Worm (Caenorhabditis elegans) whole organism, L2 larva: ENCODE results near the gene Y82E9BR.19.

Experiments
- C34F6.9 ChIP-seq: fragments of 150-350 bp; optimal IDR thresholded peaks from 2 replicates; lab custom pipeline; 2014; ENCODE audit warnings: missing biosample characterization, missing genetic modification characterization
- F13H6.1 ChIP-seq: sonication (generic microtip); optimal IDR thresholded peaks from 2 replicates; lab custom pipeline; 2016; ENCODE audit warnings: missing genetic modification characterization, missing compliant biosample characterization
- R02D3.7 ChIP-seq: fragments of 150-350 bp; optimal IDR thresholded peaks from 2 replicates; lab custom pipeline; 2014; ENCODE audit warnings: missing biosample characterization, missing genetic modification characterization
- Y55F3AM.14 ChIP-seq: fragments of 200-800 bp; sonication (Bioruptor generic); optimal IDR thresholded peaks from 2 replicates; lab custom pipeline; 2018; ENCODE audit warnings: mild to moderate bottlenecking, missing genetic modification characterization, missing compliant biosample characterization
- ZK546.5 ChIP-seq: sonication (generic microtip); optimal IDR thresholded peaks from 2 replicates; lab custom pipeline; 2017; ENCODE audit warnings: missing biosample characterization, missing genetic modification characterization
- alr-1 ChIP-seq: fragments of 150-350 bp; optimal IDR thresholded peaks from 2 replicates; lab custom pipeline; 2014; ENCODE audit warnings: missing biosample characterization, missing genetic modification characterization
- aly-2 ChIP-seq: fragments of 150-350 bp; optimal IDR thresholded peaks from 2 replicates; lab custom pipeline; 2014; ENCODE audit warnings: missing biosample characterization, missing genetic modification characterization
- ama-1 ChIP-seq: fragments of 150-350 bp; optimal IDR thresholded peaks from 2 replicates; lab custom pipeline; 2018; ENCODE audit warnings: inconsistent platforms
- ceh-16 ChIP-seq: fragments of 150-350 bp; optimal IDR thresholded peaks from 2 replicates; lab custom pipeline; 2014; ENCODE audit warnings: missing biosample characterization, missing genetic modification characterization
- ceh-82 ChIP-seq: fragments of 150-350 bp; optimal IDR thresholded peaks from 2 replicates; lab custom pipeline; 2014; ENCODE audit warnings: missing biosample characterization, missing genetic modification characterization
- crh-2 ChIP-seq: sonication (generic microtip); optimal IDR thresholded peaks from 2 replicates; lab custom pipeline; 2017; ENCODE audit warnings: missing biosample characterization, missing genetic modification characterization
- egl-27 ChIP-seq: sonication (generic microtip); optimal IDR thresholded peaks from 3 replicates; lab custom pipeline; 2017; ENCODE audit warnings: missing biosample characterization, missing genetic modification reagents, missing genetic modification characterization
- elt-1 ChIP-seq: fragments of 150-350 bp; optimal IDR thresholded peaks from 2 replicates; lab custom pipeline; 2014; ENCODE audit warnings: missing biosample characterization, missing genetic modification characterization
- elt-3 ChIP-seq: sonication (generic microtip); optimal IDR thresholded peaks from 2 replicates; lab custom pipeline; 2017; ENCODE audit warnings: missing biosample characterization, missing genetic modification characterization
- fos-1 ChIP-seq: fragments of 150-350 bp; optimal IDR thresholded peaks from 2 replicates; lab custom pipeline; 2014; ENCODE audit warnings: missing biosample characterization, missing genetic modification characterization
- gmeb-1 ChIP-seq: fragments of 150-350 bp; optimal IDR thresholded peaks from 2 replicates; lab custom pipeline; 2014; ENCODE audit warnings: missing biosample characterization, missing genetic modification characterization
- lin-11 ChIP-seq: fragments of 150-350 bp; sonication (generic microtip); optimal IDR thresholded peaks from 2 replicates; lab custom pipeline; 2014; ENCODE audit warnings: missing biosample characterization, missing genetic modification characterization, inconsistent platforms, mixed read lengths
- lin-13 ChIP-seq: fragments of 150-350 bp; optimal IDR thresholded peaks from 2 replicates; lab custom pipeline; 2014; ENCODE audit warnings: missing biosample characterization, missing genetic modification reagents, missing genetic modification characterization
- lin-39 ChIP-seq: fragments of 150-350 bp; optimal IDR thresholded peaks from 2 replicates; lab custom pipeline; 2014; ENCODE audit warnings: missing biosample characterization, missing genetic modification reagents, missing genetic modification characterization
- lsy-2 ChIP-seq, 2 experiments: fragments of 150-350 bp in 1 of 2; sonication (generic microtip) in 1 of 2; optimal IDR thresholded peaks; 2 replicates each; lab custom pipeline; 2014 to 2017; ENCODE audit warnings: missing biosample characterization in 2 of 2, missing genetic modification characterization in 2 of 2
- mab-5 ChIP-seq: fragments of 150-350 bp; optimal IDR thresholded peaks from 2 replicates; lab custom pipeline; 2014; ENCODE audit warnings: missing biosample characterization, missing genetic modification characterization
- mdl-1 ChIP-seq, 2 experiments: fragments of 150-350 bp in 1 of 2; sonication (generic microtip) in 1 of 2; optimal IDR thresholded peaks; 2 replicates each; lab custom pipeline; 2017; ENCODE audit warnings: missing biosample characterization in 2 of 2, missing genetic modification characterization in 2 of 2
- nhr-11 ChIP-seq: fragments of 150-350 bp; optimal IDR thresholded peaks from 2 replicates; lab custom pipeline; 2014; ENCODE audit warnings: missing biosample characterization, missing genetic modification characterization
- nhr-12 ChIP-seq: fragments of 150-350 bp; optimal IDR thresholded peaks from 2 replicates; lab custom pipeline; 2014; ENCODE audit warnings: missing biosample characterization, missing genetic modification characterization
- nhr-129 ChIP-seq: fragments of 150-350 bp; optimal IDR thresholded peaks from 2 replicates; lab custom pipeline; 2014; ENCODE audit warnings: missing biosample characterization, missing genetic modification characterization
- nhr-21 ChIP-seq: fragments of 150-350 bp; optimal IDR thresholded peaks from 2 replicates; lab custom pipeline; 2014; ENCODE audit warnings: missing biosample characterization, missing genetic modification characterization
- nhr-23 ChIP-seq: fragments of 150-350 bp; optimal IDR thresholded peaks from 2 replicates; lab custom pipeline; 2014; ENCODE audit warnings: missing biosample characterization, missing genetic modification reagents, missing genetic modification characterization
- nhr-237 ChIP-seq: fragments of 150-350 bp; optimal IDR thresholded peaks from 2 replicates; lab custom pipeline; 2014; ENCODE audit warnings: missing biosample characterization, missing genetic modification characterization
- nhr-25 ChIP-seq: fragments of 150-350 bp; sonication (generic microtip); optimal IDR thresholded peaks from 3 replicates; lab custom pipeline; 2014; ENCODE audit warnings: missing biosample characterization, missing genetic modification characterization
- nhr-77 ChIP-seq: fragments of 150-350 bp; optimal IDR thresholded peaks from 2 replicates; lab custom pipeline; 2014; ENCODE audit warnings: missing biosample characterization, missing genetic modification characterization
- peb-1 ChIP-seq: fragments of 150-350 bp; optimal IDR thresholded peaks from 2 replicates; lab custom pipeline; 2014; ENCODE audit warnings: missing biosample characterization, missing genetic modification characterization
- sem-4 ChIP-seq: fragments of 150-350 bp; optimal IDR thresholded peaks from 2 replicates; lab custom pipeline; 2014; ENCODE audit warnings: missing biosample characterization, missing genetic modification reagents, missing genetic modification characterization
- skn-1 ChIP-seq: sonication (generic microtip); optimal IDR thresholded peaks from 2 replicates; lab custom pipeline; 2017; ENCODE audit warnings: missing biosample characterization, missing genetic modification characterization
- sma-3 ChIP-seq: sonication (generic microtip); optimal IDR thresholded peaks from 2 replicates; lab custom pipeline; 2016; ENCODE audit warnings: missing genetic modification reagents, missing genetic modification characterization, missing compliant biosample characterization
- snpc-4 ChIP-seq: fragments of 150-350 bp; optimal IDR thresholded peaks from 2 replicates; lab custom pipeline; 2014; ENCODE audit warnings: missing biosample characterization, missing genetic modification characterization
- unc-39 ChIP-seq: fragments of 150-350 bp; optimal IDR thresholded peaks from 2 replicates; lab custom pipeline; 2014; ENCODE audit warnings: missing biosample characterization, missing genetic modification characterization
- unc-55 ChIP-seq: fragments of 150-350 bp; sonication (generic microtip); optimal IDR thresholded peaks from 3 replicates; lab custom pipeline; 2014; ENCODE audit warnings: missing biosample characterization, missing genetic modification reagents, missing genetic modification characterization
- unc-62 ChIP-seq: fragments of 150-350 bp; optimal IDR thresholded peaks from 2 replicates; lab custom pipeline; 2014; ENCODE audit warnings: missing biosample characterization, missing genetic modification reagents, missing genetic modification characterization
- ztf-4 ChIP-seq: fragments of 150-350 bp; optimal IDR thresholded peaks from 2 replicates; lab custom pipeline; 2014; ENCODE audit warnings: missing biosample characterization, missing genetic modification characterization

The Y82E9BR.19 gene

DNA sequence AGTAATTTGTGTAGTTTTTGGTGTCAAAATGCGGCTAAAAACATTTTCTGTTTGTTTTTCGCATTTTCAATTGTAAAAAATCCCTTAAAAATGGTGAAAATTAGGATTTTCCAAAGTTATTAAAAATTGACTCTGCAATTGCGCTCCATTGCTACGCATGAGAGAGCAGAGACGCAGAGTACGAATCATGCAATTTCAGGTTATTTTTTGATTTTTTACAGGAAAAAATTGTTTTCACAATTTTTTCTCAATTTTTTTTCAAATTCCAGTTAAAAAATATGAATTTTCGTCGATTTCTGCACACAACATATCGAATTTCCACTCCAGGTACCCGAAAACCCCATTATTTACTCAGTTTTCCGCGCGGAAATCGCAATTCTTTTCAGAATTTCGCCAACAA, 38.5 kb upstream of the Y82E9BR.19 start, which contains the start of gene mtg-1 (continued):
- TF ChIP-seq lin-13 (GFP tag; lab: Kevin White, UChicago) (peak; percentile 31), C34F6.9 (tag; lab: Kevin White, UChicago) (peak; percentile 58)

DNA sequence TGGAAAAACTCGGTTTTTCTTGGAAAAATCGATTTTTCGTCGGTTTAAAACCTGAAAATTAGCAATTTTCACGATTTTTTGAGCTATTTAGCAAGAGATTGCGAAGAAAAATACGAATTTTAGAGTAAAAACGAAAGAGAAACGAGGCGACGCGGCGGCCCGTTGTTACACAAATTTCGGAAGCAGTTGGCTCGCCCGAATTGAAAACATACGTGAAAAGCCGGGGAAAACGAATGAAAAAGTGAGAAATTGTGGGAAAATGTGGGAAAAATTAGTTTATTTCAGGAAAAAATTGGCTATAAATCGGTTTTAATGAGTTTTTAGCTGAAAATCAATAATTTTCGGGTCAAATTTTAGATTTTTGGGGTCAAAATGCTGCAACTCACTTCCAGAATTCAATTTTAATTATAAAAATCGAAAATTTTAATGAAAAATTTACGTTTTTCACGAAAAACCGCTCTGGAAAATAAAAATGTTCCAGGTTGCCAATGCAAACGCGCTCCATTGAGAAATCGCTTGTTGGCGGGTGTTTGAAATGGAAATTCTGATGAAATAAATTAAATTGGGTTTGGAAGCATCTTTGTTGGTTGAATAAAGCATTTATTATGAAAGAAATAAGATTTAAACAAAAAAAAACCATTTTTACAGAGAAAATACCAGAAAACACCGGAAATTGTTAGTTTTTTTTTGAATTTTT, 37.8 kb upstream of the Y82E9BR.19 start, which contains the start of gene snf-6:
snf-6 (minus strand) TSS at position 51 of the 697 bp plus-strand sequence.
- no peak for TF ChIP-seq lin-11 (tag; lab: Kevin White, UChicago)
- no peak for TF ChIP-seq R02D3.7 (tag; lab: Kevin White, UChicago)
- TF ChIP-seq mab-5 (tag; lab: Kevin White, UChicago), result no peak
- no peak for TF ChIP-seq mdl-1 (tag; optimal IDR thresholded peaks at IDR 0.05; lab: Kevin White, UChicago)
- TF ChIP-seq skn-1 (tag; lab: Kevin White, UChicago), result no peak
- TF ChIP-seq nhr-11 (tag; lab: Kevin White, UChicago), result no peak
- no peak for TF ChIP-seq peb-1
- TF ChIP-seq egl-27 (tag; lab: Kevin White, UChicago), result no peak
- TF ChIP-seq nhr-237 (tag; lab: Kevin White, UChicago), result no peak
- TF ChIP-seq unc-62 (GFP tag; lab: Kevin White, UChicago), result no peak
- peak; percentile 33 for TF ChIP-seq sma-3
- TF ChIP-seq aly-2 (tag; lab: Kevin White, UChicago), result no peak
- peak; percentile 47 to 62 for TF ChIP-seq lsy-2 (tag; optimal IDR thresholded peaks at IDR 0.05; lab: Kevin White, UChicago)
- no peak for TF ChIP-seq Y55F3AM.14 (GFP tag; lab: Kevin White, UChicago)
- peak; percentile 92 for TF ChIP-seq gmeb-1 (tag; lab: Kevin White, UChicago)
- no peak for TF ChIP-seq nhr-21 (tag; lab: Kevin White, UChicago)
- no peak for TF ChIP-seq ZK546.5
- no peak for TF ChIP-seq lin-39
- no peak for TF ChIP-seq ama-1
- TF ChIP-seq sem-4 (tag; lab: Kevin White, UChicago), result peak; percentile 16
- no peak for TF ChIP-seq elt-1 (tag; lab: Kevin White, UChicago)
- TF ChIP-seq snpc-4 (tag; lab: Kevin White, UChicago), result no peak
- TF ChIP-seq lin-13 (GFP tag; lab: Kevin White, UChicago), result peak; percentile 45
- TF ChIP-seq nhr-129 (tag; lab: Kevin White, UChicago), result no peak
- peak; percentile 66 for TF ChIP-seq unc-55 (GFP tag; lab: Kevin White, UChicago)
- TF ChIP-seq nhr-12, result no peak
- no peak for TF ChIP-seq unc-39
- TF ChIP-seq ceh-16, result no peak
- TF ChIP-seq nhr-77 (tag; lab: Kevin White, UChicago), result no peak
- TF ChIP-seq C34F6.9 (tag; lab: Kevin White, UChicago), result peak; percentile 38
- peak; percentile 27 for TF ChIP-seq crh-2 (tag; lab: Kevin White, UChicago)
- peak; percentile 15 for TF ChIP-seq nhr-25
- no peak for TF ChIP-seq alr-1 (tag; lab: Kevin White, UChicago)
- TF ChIP-seq elt-3, result no peak
- TF ChIP-seq F13H6.1 (tag; lab: Kevin White, UChicago), result no peak
- no peak for TF ChIP-seq ceh-82 (tag; lab: Kevin White, UChicago)
- TF ChIP-seq fos-1 (tag; lab: Kevin White, UChicago), result peak; percentile 12
- no peak for TF ChIP-seq ztf-4 (tag; lab: Kevin White, UChicago)

DNA sequence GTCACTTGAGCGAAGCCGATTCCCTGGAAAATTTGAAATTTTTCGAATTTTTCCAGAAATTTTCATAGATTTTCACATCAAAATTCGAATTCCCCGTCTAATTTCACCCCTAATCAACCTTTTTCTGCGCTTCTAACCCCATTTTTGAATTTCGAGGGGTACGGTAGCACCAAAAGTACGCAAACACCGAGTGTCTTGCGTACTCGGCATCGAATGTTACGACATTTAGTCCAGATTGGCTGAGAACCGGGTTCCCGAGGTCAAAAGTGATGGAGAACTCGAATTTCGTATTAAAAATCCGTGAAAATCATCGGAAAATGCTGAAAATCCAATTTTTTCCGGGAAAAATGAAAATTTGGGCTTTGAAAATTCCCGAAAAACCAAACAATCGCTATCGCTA, 33.3 kb upstream of the Y82E9BR.19 start:
- no peak for TF ChIP-seq mdl-1 (tag; optimal IDR thresholded peaks at IDR 0.05; lab: Kevin White, UChicago)
- no peak for TF ChIP-seq unc-39
- TF ChIP-seq sma-3, result no peak
- no peak for TF ChIP-seq elt-3
- TF ChIP-seq snpc-4 (tag; lab: Kevin White, UChicago), result no peak
- TF ChIP-seq, all 48 proteins: peak for 0

DNA sequence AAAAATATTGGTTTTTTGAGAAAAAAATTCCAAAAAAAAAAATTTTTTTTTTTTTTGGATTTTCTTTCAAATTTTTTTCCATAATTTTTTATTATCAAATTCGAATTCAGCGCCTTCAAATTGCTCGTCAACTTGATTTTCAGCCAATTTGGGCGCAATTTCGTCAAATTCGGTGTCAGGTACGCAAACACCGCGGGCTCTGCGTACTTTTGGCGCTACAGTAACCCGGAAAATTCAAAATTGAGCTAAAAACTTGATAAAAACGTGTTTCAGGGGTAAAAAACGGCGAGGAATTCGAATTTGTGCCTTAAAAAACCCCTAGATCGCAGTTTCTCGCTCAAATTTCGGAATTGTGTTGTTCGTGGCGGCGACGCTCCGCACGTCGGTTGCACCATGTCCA, 24.8 kb upstream of the Y82E9BR.19 start:
- TF ChIP-seq lsy-2 (tag; optimal IDR thresholded peaks at IDR 0.05; lab: Kevin White, UChicago), result peak in 1 of 2 experiments; percentile 74
- no peak for TF ChIP-seq nhr-23
- peak; percentile 66 for TF ChIP-seq lin-13 (GFP tag; lab: Kevin White, UChicago)
